Worm (Caenorhabditis elegans) whole organism, L2 larva: ENCODE results near the gene clec-264.

Experiments used
- C34F6.9 ChIP-seq: fragments of 150-350 bp; optimal IDR thresholded peaks from 2 replicates; lab custom pipeline; 2014; ENCODE audit warnings: missing biosample characterization, missing genetic modification characterization
- ZK546.5 ChIP-seq: sonication (generic microtip); optimal IDR thresholded peaks from 2 replicates; lab custom pipeline; 2017; ENCODE audit warnings: missing biosample characterization, missing genetic modification characterization
- aly-2 ChIP-seq: fragments of 150-350 bp; optimal IDR thresholded peaks from 2 replicates; lab custom pipeline; 2014; ENCODE audit warnings: missing biosample characterization, missing genetic modification characterization
- ceh-16 ChIP-seq: fragments of 150-350 bp; optimal IDR thresholded peaks from 2 replicates; lab custom pipeline; 2014; ENCODE audit warnings: missing biosample characterization, missing genetic modification characterization
- ceh-82 ChIP-seq: fragments of 150-350 bp; optimal IDR thresholded peaks from 2 replicates; lab custom pipeline; 2014; ENCODE audit warnings: missing biosample characterization, missing genetic modification characterization
- crh-2 ChIP-seq: sonication (generic microtip); optimal IDR thresholded peaks from 2 replicates; lab custom pipeline; 2017; ENCODE audit warnings: missing biosample characterization, missing genetic modification characterization
- dmd-4 ChIP-seq: sonication (generic microtip); optimal IDR thresholded peaks from 2 replicates; lab custom pipeline; 2017; ENCODE audit warnings: missing biosample characterization, missing genetic modification characterization
- egl-27 ChIP-seq: sonication (generic microtip); optimal IDR thresholded peaks from 3 replicates; lab custom pipeline; 2017; ENCODE audit warnings: missing biosample characterization, missing genetic modification reagents, missing genetic modification characterization
- elt-1 ChIP-seq: fragments of 150-350 bp; optimal IDR thresholded peaks from 2 replicates; lab custom pipeline; 2014; ENCODE audit warnings: missing biosample characterization, missing genetic modification characterization
- elt-3 ChIP-seq: sonication (generic microtip); optimal IDR thresholded peaks from 2 replicates; lab custom pipeline; 2017; ENCODE audit warnings: missing biosample characterization, missing genetic modification characterization
- fos-1 ChIP-seq: fragments of 150-350 bp; optimal IDR thresholded peaks from 2 replicates; lab custom pipeline; 2014; ENCODE audit warnings: missing biosample characterization, missing genetic modification characterization
- gmeb-1 ChIP-seq: fragments of 150-350 bp; optimal IDR thresholded peaks from 2 replicates; lab custom pipeline; 2014; ENCODE audit warnings: missing biosample characterization, missing genetic modification characterization
- lin-11 ChIP-seq: fragments of 150-350 bp; sonication (generic microtip); optimal IDR thresholded peaks from 2 replicates; lab custom pipeline; 2014; ENCODE audit warnings: missing biosample characterization, missing genetic modification characterization, inconsistent platforms, mixed read lengths
- lin-13 ChIP-seq: fragments of 150-350 bp; optimal IDR thresholded peaks from 2 replicates; lab custom pipeline; 2014; ENCODE audit warnings: missing biosample characterization, missing genetic modification reagents, missing genetic modification characterization
- lin-39 ChIP-seq: fragments of 150-350 bp; optimal IDR thresholded peaks from 2 replicates; lab custom pipeline; 2014; ENCODE audit warnings: missing biosample characterization, missing genetic modification reagents, missing genetic modification characterization
- mbf-1 ChIP-seq: sonication (generic microtip); optimal IDR thresholded peaks from 2 replicates; lab custom pipeline; 2017; ENCODE audit warnings: missing biosample characterization, missing genetic modification characterization
- nhr-10 ChIP-seq: sonication (generic microtip); optimal IDR thresholded peaks from 2 replicates; lab custom pipeline; 2017; ENCODE audit warnings: missing biosample characterization, missing genetic modification characterization
- nhr-11 ChIP-seq: fragments of 150-350 bp; optimal IDR thresholded peaks from 2 replicates; lab custom pipeline; 2014; ENCODE audit warnings: missing biosample characterization, missing genetic modification characterization
- nhr-12 ChIP-seq: fragments of 150-350 bp; optimal IDR thresholded peaks from 2 replicates; lab custom pipeline; 2014; ENCODE audit warnings: missing biosample characterization, missing genetic modification characterization
- nhr-129 ChIP-seq: fragments of 150-350 bp; optimal IDR thresholded peaks from 2 replicates; lab custom pipeline; 2014; ENCODE audit warnings: missing biosample characterization, missing genetic modification characterization
- nhr-21 ChIP-seq: fragments of 150-350 bp; optimal IDR thresholded peaks from 2 replicates; lab custom pipeline; 2014; ENCODE audit warnings: missing biosample characterization, missing genetic modification characterization
- nhr-23 ChIP-seq: fragments of 150-350 bp; optimal IDR thresholded peaks from 2 replicates; lab custom pipeline; 2014; ENCODE audit warnings: missing biosample characterization, missing genetic modification reagents, missing genetic modification characterization
- nhr-237 ChIP-seq: fragments of 150-350 bp; optimal IDR thresholded peaks from 2 replicates; lab custom pipeline; 2014; ENCODE audit warnings: missing biosample characterization, missing genetic modification characterization
- nhr-25 ChIP-seq: fragments of 150-350 bp; sonication (generic microtip); optimal IDR thresholded peaks from 3 replicates; lab custom pipeline; 2014; ENCODE audit warnings: missing biosample characterization, missing genetic modification characterization
- nhr-6 ChIP-seq: fragments of 150-350 bp; optimal IDR thresholded peaks from 2 replicates; lab custom pipeline; 2014; ENCODE audit warnings: missing biosample characterization, missing genetic modification characterization
- nhr-77 ChIP-seq: fragments of 150-350 bp; optimal IDR thresholded peaks from 2 replicates; lab custom pipeline; 2014; ENCODE audit warnings: missing biosample characterization, missing genetic modification characterization
- peb-1 ChIP-seq: fragments of 150-350 bp; optimal IDR thresholded peaks from 2 replicates; lab custom pipeline; 2014; ENCODE audit warnings: missing biosample characterization, missing genetic modification characterization
- sem-4 ChIP-seq: fragments of 150-350 bp; optimal IDR thresholded peaks from 2 replicates; lab custom pipeline; 2014; ENCODE audit warnings: missing biosample characterization, missing genetic modification reagents, missing genetic modification characterization
- sma-3 ChIP-seq: sonication (generic microtip); optimal IDR thresholded peaks from 2 replicates; lab custom pipeline; 2016; ENCODE audit warnings: missing genetic modification reagents, missing genetic modification characterization, missing compliant biosample characterization
- snpc-4 ChIP-seq: fragments of 150-350 bp; optimal IDR thresholded peaks from 2 replicates; lab custom pipeline; 2014; ENCODE audit warnings: missing biosample characterization, missing genetic modification characterization
- unc-39 ChIP-seq: fragments of 150-350 bp; optimal IDR thresholded peaks from 2 replicates; lab custom pipeline; 2014; ENCODE audit warnings: missing biosample characterization, missing genetic modification characterization
- unc-55 ChIP-seq: fragments of 150-350 bp; sonication (generic microtip); optimal IDR thresholded peaks from 3 replicates; lab custom pipeline; 2014; ENCODE audit warnings: missing biosample characterization, missing genetic modification reagents, missing genetic modification characterization
- zag-1 ChIP-seq: fragments of 150-350 bp; optimal IDR thresholded peaks from 2 replicates; lab custom pipeline; 2014; ENCODE audit warnings: missing biosample characterization, missing genetic modification characterization
- ztf-1 ChIP-seq: fragments of 200-800 bp; sonication (Bioruptor generic); conservative IDR thresholded peaks from 2 replicates; pipeline ENCODE4 v1.3.6; 2022; ENCODE audit warnings: missing genetic modification characterization, missing compliant biosample characterization
- ztf-11 ChIP-seq: sonication (generic microtip); optimal IDR thresholded peaks from 2 replicates; lab custom pipeline; 2017; ENCODE audit warnings: missing biosample characterization, missing genetic modification characterization
- ztf-4 ChIP-seq: fragments of 150-350 bp; optimal IDR thresholded peaks from 2 replicates; lab custom pipeline; 2014; ENCODE audit warnings: missing biosample characterization, missing genetic modification characterization

clec-264 gene

ce11 chrV:20879069-20879667 lies 28.7 kb upstream of the clec-264 start, which contains the start of gene unc-80 (continued):
- TF ChIP-seq mbf-1 (tag; lab: Kevin White, UChicago) (no peak), ZK546.5 (tag; lab: Kevin White, UChicago) (no peak), lin-39 (no peak), elt-1 (no peak), sem-4 (tag; lab: Kevin White, UChicago) (peak; percentile 13), peb-1 (tag; lab: Kevin White, UChicago) (no peak), zag-1 (tag; lab: Kevin White, UChicago) (peak; percentile 83), nhr-6 (tag; lab: Kevin White, UChicago) (peak; percentile 37), aly-2 (tag; lab: Kevin White, UChicago) (no peak)

DNA sequence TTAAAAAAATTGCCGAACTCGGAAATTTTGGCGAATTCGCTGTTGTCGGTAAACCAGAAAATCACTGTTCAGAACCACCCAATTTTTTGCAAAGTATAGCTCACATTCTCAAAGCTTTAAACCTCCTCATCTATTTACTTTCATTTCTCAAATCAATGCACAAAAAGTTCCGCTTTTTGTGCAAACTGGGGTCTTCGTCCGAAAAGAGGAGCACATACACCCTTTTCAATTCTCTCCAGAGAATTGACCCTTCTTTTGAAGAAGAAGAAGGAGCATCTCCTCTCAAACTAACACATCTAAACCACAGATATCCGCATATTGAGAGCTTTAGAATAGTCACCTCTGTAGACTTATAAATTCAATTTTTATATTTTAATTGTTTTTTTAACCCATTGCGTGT lies 24.8 kb upstream of the clec-264 start:
- TF ChIP-seq lin-13 (GFP tag; lab: Kevin White, UChicago) (no peak), crh-2 (tag; lab: Kevin White, UChicago) (no peak), peb-1 (tag; lab: Kevin White, UChicago) (no peak), ztf-4 (tag; lab: Kevin White, UChicago) (no peak), nhr-21 (tag; lab: Kevin White, UChicago) (no peak), lin-39 (no peak), snpc-4 (tag; lab: Kevin White, UChicago) (no peak), egl-27 (tag; lab: Kevin White, UChicago) (no peak), lin-11 (no peak), nhr-129 (tag; lab: Kevin White, UChicago) (no peak), sem-4 (tag; lab: Kevin White, UChicago) (no peak), zag-1 (tag; lab: Kevin White, UChicago) (no peak), elt-1 (no peak), nhr-10 (no peak), dmd-4 (tag; lab: Kevin White, UChicago) (no peak), aly-2 (tag; lab: Kevin White, UChicago) (no peak), ceh-82 (tag; lab: Kevin White, UChicago) (no peak)

ce11 chrV:20873144-20873543 lies 22.6 kb upstream of the clec-264 start:
- TF ChIP-seq unc-55 (GFP tag; lab: Kevin White, UChicago) (peak; percentile 36), nhr-21 (tag; lab: Kevin White, UChicago) (no peak), sem-4 (tag; lab: Kevin White, UChicago) (peak; percentile 26), nhr-77 (tag; lab: Kevin White, UChicago) (no peak), sma-3 (GFP tag; lab: Kevin White, UChicago) (no peak), ztf-11 (tag; lab: Kevin White, UChicago) (no peak), nhr-129 (tag; lab: Kevin White, UChicago) (peak; percentile 23), nhr-12 (tag; lab: Kevin White, UChicago) (no peak), zag-1 (tag; lab: Kevin White, UChicago) (peak; percentile 46), nhr-6 (tag; lab: Kevin White, UChicago) (no peak), ceh-16 (tag; lab: Kevin White, UChicago) (no peak)

ce11 chrV:20871194-20871593 lies 20.7 kb upstream of the clec-264 start:
- no peak for TF ChIP-seq egl-27 (tag; lab: Kevin White, UChicago)
- no peak for TF ChIP-seq elt-3
- no peak for TF ChIP-seq gmeb-1 (tag; lab: Kevin White, UChicago)
- no peak for TF ChIP-seq elt-1
- TF ChIP-seq fos-1 (tag; lab: Kevin White, UChicago) = no peak
- no peak for TF ChIP-seq nhr-21 (tag; lab: Kevin White, UChicago)
- TF ChIP-seq nhr-23 = no peak
- TF ChIP-seq ZK546.5 (tag; lab: Kevin White, UChicago) = no peak
- TF ChIP-seq ztf-1 (GFP tag; lab: Robert Waterston, UW) = no peak
- TF ChIP-seq nhr-77 (tag; lab: Kevin White, UChicago) = no peak
- TF ChIP-seq zag-1 (tag; lab: Kevin White, UChicago) = no peak
- no peak for TF ChIP-seq C34F6.9 (tag; lab: Kevin White, UChicago)
- no peak for TF ChIP-seq dmd-4 (tag; lab: Kevin White, UChicago)
- no peak for TF ChIP-seq snpc-4 (tag; lab: Kevin White, UChicago)
- no peak for TF ChIP-seq unc-39
- TF ChIP-seq nhr-25 (tag; lab: Kevin White, UChicago) = no peak
- no peak for TF ChIP-seq ceh-16 (tag; lab: Kevin White, UChicago)
- no peak for TF ChIP-seq nhr-237 (tag; lab: Kevin White, UChicago)
- TF ChIP-seq lin-13 (GFP tag; lab: Kevin White, UChicago) = no peak
- TF ChIP-seq nhr-11 (tag; lab: Kevin White, UChicago) = no peak
